Worm (Caenorhabditis elegans) whole organism, early embryonic: ENCODE data around the gene dpyd-1.

ENCODE experiments used
- B0310.2 ChIP-seq: sonication (generic microtip); optimal IDR thresholded peaks from 2 replicates; lab custom pipeline; 2016; ENCODE audit warnings: mild to moderate bottlenecking, missing genetic modification characterization, missing compliant biosample characterization
- F13C5.2 ChIP-seq: sonication (generic microtip); optimal IDR thresholded peaks from 2 replicates; lab custom pipeline; 2017; ENCODE audit warnings: mild to moderate bottlenecking, missing genetic modification characterization, inconsistent platforms, missing compliant biosample characterization
- aly-1 ChIP-seq: sonication (generic microtip); optimal IDR thresholded peaks from 2 replicates; lab custom pipeline; 2016; ENCODE audit warnings: missing genetic modification characterization, missing compliant biosample characterization
- ama-1 ChIP-seq: fragments of 150-350 bp; optimal IDR thresholded peaks from 2 replicates; lab custom pipeline; 2014
- ceh-13 ChIP-seq: fragments of 200-800 bp; sonication (Bioruptor generic); optimal IDR thresholded peaks from 2 replicates; lab custom pipeline; 2018; ENCODE audit warnings: mild to moderate bottlenecking, missing genetic modification characterization, missing compliant biosample characterization
- ceh-36 ChIP-seq: sonication (generic microtip); optimal IDR thresholded peaks from 2 replicates; lab custom pipeline; 2016; ENCODE audit warnings: missing genetic modification characterization, inconsistent platforms, missing compliant biosample characterization
- ets-7 ChIP-seq: sonication (generic microtip); optimal IDR thresholded peaks from 2 replicates; lab custom pipeline; 2016; ENCODE audit warnings: missing genotype, missing genetic modification characterization, missing compliant biosample characterization
- flt-1 ChIP-seq: fragments of 200-800 bp; sonication (Bioruptor generic); IDR thresholded peaks from 2 replicates; pipeline ENCODE4 v1.3.6; 2022; ENCODE audit warnings: missing genetic modification characterization, missing compliant biosample characterization
- hmbx-1 ChIP-seq: sonication (generic microtip); optimal IDR thresholded peaks from 2 replicates; lab custom pipeline; 2016; ENCODE audit warnings: mild to moderate bottlenecking, missing genetic modification characterization, missing compliant biosample characterization
- hmg-4 ChIP-seq: fragments of 200-800 bp; sonication (Bioruptor generic); optimal IDR thresholded peaks from 2 replicates; lab custom pipeline; 2018; ENCODE audit warnings: mild to moderate bottlenecking, missing genetic modification characterization, missing compliant biosample characterization
- hnd-1 ChIP-seq: sonication (generic microtip); optimal IDR thresholded peaks from 2 replicates; lab custom pipeline; 2016; ENCODE audit warnings: missing genetic modification characterization, missing compliant biosample characterization
- pes-1 ChIP-seq: fragments of 200-800 bp; sonication (Bioruptor generic); IDR thresholded peaks from 2 replicates; pipeline ENCODE4 v1.3.6; 2022; ENCODE audit warnings: missing genetic modification reagents, missing genetic modification characterization, missing compliant biosample characterization
- scrt-1 ChIP-seq: fragments of 200-800 bp; sonication (Bioruptor generic); IDR thresholded peaks from 2 replicates; pipeline ENCODE4 v1.3.6; 2022; ENCODE audit warnings: missing genetic modification characterization, missing compliant biosample characterization
- sea-1 ChIP-seq: fragments of 200-800 bp; sonication (Bioruptor generic); conservative IDR thresholded peaks from 2 replicates; pipeline ENCODE4 v1.3.6; 2022; ENCODE audit warnings: missing genetic modification characterization, missing compliant biosample characterization
- tbx-11 ChIP-seq: fragments of 200-800 bp; sonication (Bioruptor generic); IDR thresholded peaks from 2 replicates; pipeline ENCODE4 v1.3.6; 2022; ENCODE audit warnings: missing genetic modification characterization, missing compliant biosample characterization
- tbx-37 ChIP-seq: fragments of 200-800 bp; sonication (Bioruptor generic); conservative IDR thresholded peaks from 2 replicates; pipeline ENCODE4 v1.3.6; 2022; ENCODE audit warnings: missing genetic modification reagents, missing genetic modification characterization, missing compliant biosample characterization
- tra-4 ChIP-seq: sonication (generic microtip); optimal IDR thresholded peaks from 2 replicates; lab custom pipeline; 2017; ENCODE audit warnings: missing genetic modification characterization, missing compliant biosample characterization

Gene dpyd-1

ce11 chrX:5451706-5452105 lies 16.0 kb upstream of the dpyd-1 start:
- TF ChIP-seq ama-1 (lab: Kevin White, UChicago) (no peak), sea-1 (GFP tag; lab: Robert Waterston, UW) (no peak), hnd-1 (tag; lab: Kevin White, UChicago) (no peak), aly-1 (tag; lab: Kevin White, UChicago) (no peak), scrt-1 (no peak), ets-7 (tag; lab: Kevin White, UChicago) (no peak), tbx-11 (no peak), ceh-36 (no peak), ceh-13 (GFP tag; lab: Kevin White, UChicago) (no peak), F13C5.2 (tag; lab: Kevin White, UChicago) (no peak), hmg-4 (GFP tag; lab: Kevin White, UChicago) (no peak), B0310.2 (tag; lab: Kevin White, UChicago) (no peak), tbx-37 (GFP tag; lab: Robert Waterston, UW) (no peak), hmbx-1 (tag; lab: Kevin White, UChicago) (no peak), tra-4 (tag; lab: Kevin White, UChicago) (no peak), flt-1 (no peak), pes-1 (GFP tag; lab: Robert Waterston, UW) (no peak)

- no peak for TF ChIP-seq flt-1
- no peak for TF ChIP-seq tbx-11
- TF ChIP-seq ama-1 (lab: Kevin White, UChicago): no peak
- no peak for TF ChIP-seq hmbx-1 (tag; lab: Kevin White, UChicago)
- no peak for TF ChIP-seq scrt-1
- TF ChIP-seq tbx-37 (GFP tag; lab: Robert Waterston, UW): no peak
- TF ChIP-seq F13C5.2 (tag; lab: Kevin White, UChicago): no peak
- no peak for TF ChIP-seq ceh-36
- TF ChIP-seq hnd-1 (tag; lab: Kevin White, UChicago): no peak
- no peak for TF ChIP-seq sea-1 (GFP tag; lab: Robert Waterston, UW)
- no peak for TF ChIP-seq hmg-4 (GFP tag; lab: Kevin White, UChicago)
- no peak for TF ChIP-seq B0310.2 (tag; lab: Kevin White, UChicago)
- TF ChIP-seq pes-1 (GFP tag; lab: Robert Waterston, UW): no peak
- no peak for TF ChIP-seq aly-1 (tag; lab: Kevin White, UChicago)
- no peak for TF ChIP-seq tra-4 (tag; lab: Kevin White, UChicago)
- TF ChIP-seq ceh-13 (GFP tag; lab: Kevin White, UChicago): no peak
- TF ChIP-seq ets-7 (tag; lab: Kevin White, UChicago): no peak
Observed at ce11 chrX:5455107-5455506, 12.6 kb upstream of the dpyd-1 start.

ce11 chrX:5457184-5457583 lies 10.5 kb upstream of the dpyd-1 start:
- no peak for TF ChIP-seq scrt-1
- no peak for TF ChIP-seq tbx-37 (GFP tag; lab: Robert Waterston, UW)
- no peak for TF ChIP-seq flt-1
- TF ChIP-seq tbx-11: no peak
- TF ChIP-seq ceh-36: no peak
- TF ChIP-seq F13C5.2 (tag; lab: Kevin White, UChicago): no peak
- TF ChIP-seq sea-1 (GFP tag; lab: Robert Waterston, UW): no peak

ce11 chrX:5458043-5458442 lies 9.6 kb upstream of the dpyd-1 start:
- TF ChIP-seq ceh-13 (GFP tag; lab: Kevin White, UChicago) (no peak), tbx-11 (no peak), aly-1 (tag; lab: Kevin White, UChicago) (no peak), hmg-4 (GFP tag; lab: Kevin White, UChicago) (no peak), ama-1 (lab: Kevin White, UChicago) (no peak), tbx-37 (GFP tag; lab: Robert Waterston, UW) (no peak), pes-1 (GFP tag; lab: Robert Waterston, UW) (no peak), tra-4 (tag; lab: Kevin White, UChicago) (no peak), F13C5.2 (tag; lab: Kevin White, UChicago) (no peak)

ce11 chrX:5458750-5459149 lies 8.9 kb upstream of the dpyd-1 start:
- TF ChIP-seq tra-4 (tag; lab: Kevin White, UChicago) (no peak), sea-1 (GFP tag; lab: Robert Waterston, UW) (no peak), scrt-1 (no peak), ceh-13 (GFP tag; lab: Kevin White, UChicago) (no peak), flt-1 (no peak), pes-1 (GFP tag; lab: Robert Waterston, UW) (no peak), ets-7 (tag; lab: Kevin White, UChicago) (no peak), tbx-11 (no peak), ceh-36 (no peak), B0310.2 (tag; lab: Kevin White, UChicago) (no peak), F13C5.2 (tag; lab: Kevin White, UChicago) (no peak), hnd-1 (tag; lab: Kevin White, UChicago) (no peak), hmbx-1 (tag; lab: Kevin White, UChicago) (no peak), aly-1 (tag; lab: Kevin White, UChicago) (no peak), tbx-37 (GFP tag; lab: Robert Waterston, UW) (no peak), ama-1 (lab: Kevin White, UChicago) (no peak), hmg-4 (GFP tag; lab: Kevin White, UChicago) (no peak)

ce11 chrX:5460930-5461329 lies 6.7 kb upstream of the dpyd-1 start, which contains the start of gene ddr-1:
ddr-1 (plus strand) TSS chrX:5461230.
- TF ChIP-seq scrt-1: no peak
- no peak for TF ChIP-seq ceh-13 (GFP tag; lab: Kevin White, UChicago)
- no peak for TF ChIP-seq F13C5.2 (tag; lab: Kevin White, UChicago)
- no peak for TF ChIP-seq ama-1 (lab: Kevin White, UChicago)
- TF ChIP-seq B0310.2 (tag; lab: Kevin White, UChicago): no peak
- no peak for TF ChIP-seq aly-1 (tag; lab: Kevin White, UChicago)
- TF ChIP-seq hnd-1 (tag; lab: Kevin White, UChicago): no peak
- TF ChIP-seq sea-1 (GFP tag; lab: Robert Waterston, UW): no peak
- TF ChIP-seq pes-1 (GFP tag; lab: Robert Waterston, UW): no peak
- no peak for TF ChIP-seq tbx-11
- TF ChIP-seq hmbx-1 (tag; lab: Kevin White, UChicago): no peak
- no peak for TF ChIP-seq ets-7 (tag; lab: Kevin White, UChicago)
- no peak for TF ChIP-seq ceh-36
- no peak for TF ChIP-seq hmg-4 (GFP tag; lab: Kevin White, UChicago)
- TF ChIP-seq tbx-37 (GFP tag; lab: Robert Waterston, UW): no peak
- no peak for TF ChIP-seq flt-1
- no peak for TF ChIP-seq tra-4 (tag; lab: Kevin White, UChicago)
